Worm (Caenorhabditis elegans): Measurements from ENCODE around the gene asp-1.
A peak's percentile ranks its signal among the peaks of the same experiment; 100 is the strongest.

Gene asp-1

DNA sequence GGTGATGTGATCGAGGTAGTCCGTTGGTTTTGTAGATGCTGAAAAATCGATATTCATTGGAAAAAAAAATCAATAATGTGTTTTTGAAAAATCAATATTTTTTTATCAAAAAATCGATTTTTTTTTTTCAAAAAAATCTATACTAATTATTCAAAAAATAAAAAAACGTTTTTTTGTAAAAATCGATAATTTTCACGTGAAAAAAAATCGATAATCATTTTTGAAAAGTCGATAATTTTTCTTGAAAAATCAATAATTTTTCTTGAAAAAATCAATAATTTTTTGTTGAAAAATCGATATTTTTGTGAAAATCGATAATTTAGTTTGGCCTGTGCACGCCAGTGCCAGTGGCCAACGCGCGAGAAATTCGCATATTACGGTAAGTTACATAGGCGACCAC, 22.6 kb upstream of the asp-1 start:
- no peak for TF ChIP-seq elt-2 (tag; optimal IDR thresholded peaks at IDR 0.05)
- TF ChIP-seq fkh-10 (GFP tag; optimal IDR thresholded peaks at IDR 0.05) = no peak
- TF ChIP-seq ceh-48 (tag; optimal IDR thresholded peaks at IDR 0.05) = peak; percentile 38
- TF ChIP-seq ceh-30 (tag; optimal IDR thresholded peaks at IDR 0.05) = no peak

- TF ChIP-seq K02D7.2 (tag; optimal IDR thresholded peaks at IDR 0.05) = no peak
- no peak for TF ChIP-seq ceh-9 (tag; optimal IDR thresholded peaks at IDR 0.05)
- TF ChIP-seq pha-2 (tag; optimal IDR thresholded peaks at IDR 0.05) = no peak
- no peak for TF ChIP-seq tbx-2 (tag; optimal IDR thresholded peaks at IDR 0.05)
- no peak for TF ChIP-seq ceh-30 (tag; optimal IDR thresholded peaks at IDR 0.05)
- no peak for TF ChIP-seq T23F11.4 (GFP tag; optimal IDR thresholded peaks at IDR 0.05)
- no peak for TF ChIP-seq fkh-10 (GFP tag; optimal IDR thresholded peaks at IDR 0.05)
These were observed 18.3 kb upstream of the asp-1 start for ce11 chrV:19068888-19069287.

DNA sequence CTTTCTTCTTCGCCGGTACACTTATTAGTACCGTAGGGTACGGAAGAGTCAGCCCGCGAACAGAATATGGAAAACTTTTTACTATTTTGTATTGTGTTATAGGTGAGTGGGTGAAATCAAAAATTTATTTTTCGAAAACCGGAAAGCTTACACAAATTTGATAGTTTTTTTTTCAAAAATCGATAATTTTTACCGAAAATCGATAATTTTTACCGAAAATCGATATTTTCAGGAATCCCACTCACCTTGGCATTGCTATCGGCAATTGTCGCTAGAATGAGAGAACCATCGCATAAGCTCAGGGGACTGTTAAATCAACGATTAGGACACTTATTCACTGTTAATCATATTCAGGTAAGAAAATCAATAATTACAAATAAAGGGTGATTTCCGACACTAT, 12.8 kb upstream of the asp-1 start:
- TF ChIP-seq ceh-48 (tag; optimal IDR thresholded peaks at IDR 0.05) = no peak
- TF ChIP-seq fkh-6 (tag; optimal IDR thresholded peaks at IDR 0.05) = no peak
- no peak for TF ChIP-seq ahr-1 (tag; optimal IDR thresholded peaks at IDR 0.05)
- no peak for TF ChIP-seq pag-3 (tag; optimal IDR thresholded peaks at IDR 0.05; ENCODE audit: borderline replicate concordance)
- no peak for TF ChIP-seq pros-1 (tag; optimal IDR thresholded peaks at IDR 0.05)
- TF ChIP-seq eyg-1 (tag; optimal IDR thresholded peaks at IDR 0.05) = no peak
- TF ChIP-seq odd-2 (tag; optimal IDR thresholded peaks at IDR 0.05) = no peak
- no peak for TF ChIP-seq sdc-2 (tag; optimal IDR thresholded peaks at IDR 0.05)
- TF ChIP-seq C38D4.7 (GFP tag; optimal IDR thresholded peaks at IDR 0.05) = no peak
- no peak for TF ChIP-seq sox-4 (tag; optimal IDR thresholded peaks at IDR 0.05)
- no peak for TF ChIP-seq gmeb-2 (tag; optimal IDR thresholded peaks at IDR 0.05)
- no peak for TF ChIP-seq hlh-13 (GFP tag; optimal IDR thresholded peaks at IDR 0.05)

DNA sequence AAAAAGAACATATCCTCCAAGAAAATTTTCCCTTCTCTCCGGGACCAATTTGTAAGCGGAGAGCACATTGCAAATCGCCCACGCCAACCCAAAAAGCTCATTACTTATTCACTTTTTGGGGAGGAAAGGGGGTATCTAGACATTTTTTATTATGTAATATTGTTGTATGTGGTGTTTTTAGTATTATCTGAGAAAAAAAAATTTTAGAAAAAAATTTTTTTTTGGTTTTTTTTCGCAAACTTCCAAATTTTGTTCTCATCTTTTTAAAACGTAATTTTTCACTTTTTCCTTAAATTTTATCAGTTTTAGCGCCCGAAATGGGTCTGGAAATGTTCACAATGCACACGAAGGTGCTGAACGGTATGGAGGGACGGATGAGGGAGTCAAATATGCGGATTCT, 9.3 kb upstream of the asp-1 start, which contains the start of gene twk-46:
TSS of gene twk-46 (plus strand) at position 301 of the 400 bp plus-strand sequence.
- TF ChIP-seq C08G9.2 (tag; optimal IDR thresholded peaks at IDR 0.05) = no peak
- no peak for TF ChIP-seq dmd-4 (tag; optimal IDR thresholded peaks at IDR 0.05; ENCODE audit: borderline replicate concordance)
- no peak for TF ChIP-seq ceh-22 (tag; optimal IDR thresholded peaks at IDR 0.05)
- TF ChIP-seq ama-1 (optimal IDR thresholded peaks at IDR 0.05) = no peak
- TF ChIP-seq npax-4 (tag; optimal IDR thresholded peaks at IDR 0.05) = no peak
- TF ChIP-seq ceh-45 (GFP tag; IDR thresholded peaks at IDR 0.05) = no peak
- TF ChIP-seq pag-3 (tag; optimal IDR thresholded peaks at IDR 0.05; ENCODE audit: borderline replicate concordance) = no peak

DNA sequence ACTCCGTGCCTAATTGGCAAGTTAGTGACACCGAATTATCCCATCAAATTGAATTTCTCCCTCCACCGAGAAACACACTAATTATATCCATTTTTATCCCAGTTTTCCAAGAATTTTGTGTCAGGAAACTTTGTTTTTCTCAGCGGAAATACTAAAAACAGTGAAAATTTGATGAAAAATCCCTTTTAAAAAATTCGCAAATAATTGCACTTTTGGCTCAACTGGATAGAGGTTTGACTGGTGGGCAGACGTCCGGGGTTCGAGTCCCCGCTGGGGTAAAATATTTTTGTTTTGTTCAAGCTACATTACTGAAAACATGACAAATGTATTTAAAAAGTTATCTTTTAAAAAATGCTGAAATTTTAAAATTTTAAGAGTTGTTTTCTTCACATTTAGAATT, 7.5 kb upstream of the asp-1 start:
- TF ChIP-seq unc-42 (tag; optimal IDR thresholded peaks at IDR 0.05) (peak; percentile 7), hlh-6 (tag; optimal IDR thresholded peaks at IDR 0.05) (no peak)

ce11 chrV:19057602-19058001, 7.0 kb upstream of the asp-1 start:
- TF ChIP-seq hlh-8 (tag; optimal IDR thresholded peaks at IDR 0.05) (no peak), tbx-2 (tag; optimal IDR thresholded peaks at IDR 0.05) (no peak), pqm-1 (tag; optimal IDR thresholded peaks at IDR 0.05) (no peak), hlh-13 (GFP tag; optimal IDR thresholded peaks at IDR 0.05) (no peak), ama-1 (optimal IDR thresholded peaks at IDR 0.05) (no peak), ref-2 (tag; optimal IDR thresholded peaks at IDR 0.05) (no peak), ets-4 (tag; optimal IDR thresholded peaks at IDR 0.05) (no peak), fkh-6 (tag; optimal IDR thresholded peaks at IDR 0.05) (no peak), ceh-14 (tag; optimal IDR thresholded peaks at IDR 0.05) (no peak), elt-2 (tag; optimal IDR thresholded peaks at IDR 0.05) (no peak)
